Worm (Caenorhabditis elegans) whole organism, L2 larva: ENCODE results near the gene shpk-1.

Experiments
- nhr-11 ChIP-seq: fragments of 150-350 bp; optimal IDR thresholded peaks from 2 replicates; lab custom pipeline; 2014; ENCODE audit warnings: missing biosample characterization, missing genetic modification characterization
- nhr-12 ChIP-seq: fragments of 150-350 bp; optimal IDR thresholded peaks from 2 replicates; lab custom pipeline; 2014; ENCODE audit warnings: missing biosample characterization, missing genetic modification characterization
- nhr-25 ChIP-seq: fragments of 150-350 bp; sonication (generic microtip); optimal IDR thresholded peaks from 3 replicates; lab custom pipeline; 2014; ENCODE audit warnings: missing biosample characterization, missing genetic modification characterization
- skn-1 ChIP-seq: sonication (generic microtip); optimal IDR thresholded peaks from 2 replicates; lab custom pipeline; 2017; ENCODE audit warnings: missing biosample characterization, missing genetic modification characterization
- snpc-4 ChIP-seq: fragments of 150-350 bp; optimal IDR thresholded peaks from 2 replicates; lab custom pipeline; 2014; ENCODE audit warnings: missing biosample characterization, missing genetic modification characterization
- zag-1 ChIP-seq: fragments of 150-350 bp; optimal IDR thresholded peaks from 2 replicates; lab custom pipeline; 2014; ENCODE audit warnings: missing biosample characterization, missing genetic modification characterization

ce11 chrIII:13635730-13636360, 28.0 kb downstream of the shpk-1 start:
- TF ChIP-seq nhr-12 (tag; lab: Kevin White, UChicago), result no peak
- TF ChIP-seq nhr-25 (tag; lab: Kevin White, UChicago), result no peak
- no peak for TF ChIP-seq skn-1 (tag; lab: Kevin White, UChicago)
- TF ChIP-seq snpc-4 (tag; lab: Kevin White, UChicago), result peak; percentile 59
- TF ChIP-seq zag-1 (tag; lab: Kevin White, UChicago), result peak; percentile 19
- no peak for TF ChIP-seq nhr-11 (tag; lab: Kevin White, UChicago)
